Worm (Caenorhabditis elegans) whole organism, young adult: ENCODE results near the gene T23E7.6.

ENCODE experiments used
- F23B12.7 ChIP-seq: sonication (generic microtip); optimal IDR thresholded peaks from 2 replicates; lab custom pipeline; 2017; ENCODE audit warnings: missing genetic modification characterization, mild to moderate bottlenecking, missing compliant biosample characterization, antibody characterized with exemption, moderate library complexity; ENCODE audit not compliant: insufficient read depth
- ama-1 ChIP-seq, 3 experiments: fragments of 150-350 bp in 1 of 3; sonication (generic microtip) in 2 of 3; optimal IDR thresholded peaks; 2 replicates each; lab custom pipeline; 2014 to 2018; ENCODE audit warnings: missing biosample characterization in 2 of 3, missing genetic modification characterization in 2 of 3, missing genetic modification reagents in 2 of 3
- dpl-1 ChIP-seq: fragments of 150-350 bp; optimal IDR thresholded peaks from 2 replicates; lab custom pipeline; 2014; ENCODE audit warnings: missing biosample characterization, missing genetic modification reagents, missing genetic modification characterization

- no peak for TF ChIP-seq F23B12.7 (tag; lab: Kevin White, UChicago)
- TF ChIP-seq dpl-1 (GFP tag; lab: Kevin White, UChicago): no peak
- no peak for TF ChIP-seq ama-1 (optimal IDR thresholded peaks at IDR 0.05; lab: Kevin White, UChicago)
- TF ChIP-seq ama-1 (GFP tag; optimal IDR thresholded peaks at IDR 0.05; lab: Kevin White, UChicago): no peak
These were observed 1.3 kb upstream of the T23E7.6 start for ce11 chrX:17685959-17686358.
